Fruit fly (Drosophila melanogaster): ENCODE results near the gene Gas41.

Gas41 gene

dm6 chr2L:6968013-6968517 lies 18.1 kb upstream of the Gas41 start (continued):
- TF ChIP-seq Stat92E (GFP tag; optimal IDR thresholded peaks at IDR 0.05) (no peak), jing (GFP tag; optimal IDR thresholded peaks at IDR 0.05) (no peak), CG7357 (GFP tag; IDR thresholded peaks at IDR 0.05) (no peak), CG17612 (GFP tag; IDR thresholded peaks at IDR 0.05) (no peak), CG12744 (GFP tag; optimal IDR thresholded peaks at IDR 0.05) (no peak), tin (GFP tag; optimal IDR thresholded peaks at IDR 0.05) (peak; percentile 38), tgo (GFP tag; IDR thresholded peaks at IDR 0.05) (peak; percentile 31; the same call in 1 of the 3 replicates), gfzf (GFP tag; optimal IDR thresholded peaks at IDR 0.05) (peak; percentile 1), trem (tag; optimal IDR thresholded peaks at IDR 0.05) (peak; percentile 29), HLH54F (GFP tag; optimal IDR thresholded peaks at IDR 0.05) (peak; percentile 32), CG17186 (GFP tag; optimal IDR thresholded peaks at IDR 0.05) (no peak), Blimp-1 (GFP tag; optimal IDR thresholded peaks at IDR 0.05) (no peak), CG12104 (GFP tag; optimal IDR thresholded peaks at IDR 0.05) (no peak), danr (GFP tag; IDR thresholded peaks at IDR 0.05) (no peak), CG17802 (tag; optimal IDR thresholded peaks at IDR 0.05) (no peak), CG1024 (GFP tag; IDR thresholded peaks at IDR 0.05) (no peak), z (GFP tag; IDR thresholded peaks at IDR 0.05) (0 out of 3 replicates have a peak, but pooled peaks have one; percentile 6), H15 (GFP tag; IDR thresholded peaks at IDR 0.05) (no peak), schlank (tag; optimal IDR thresholded peaks at IDR 0.05) (no peak), CG5245 (GFP tag; optimal IDR thresholded peaks at IDR 0.05) (peak; percentile 26), dati (GFP tag; IDR thresholded peaks at IDR 0.05) (no peak), CG11560 (tag; IDR thresholded peaks at IDR 0.05) (no peak), CG7928 (GFP tag; optimal IDR thresholded peaks at IDR 0.05) (peak; percentile 86), CG7745 (tag; optimal IDR thresholded peaks at IDR 0.05) (no peak), onecut (GFP tag; IDR thresholded peaks at IDR 0.05) (peak; percentile 55), Sox100B (GFP tag; optimal IDR thresholded peaks at IDR 0.05) (no peak), CG3995 (GFP tag; optimal IDR thresholded peaks at IDR 0.05) (no peak), CG9817 (tag; optimal IDR thresholded peaks at IDR 0.05) (no peak), CG17328 (GFP tag; IDR thresholded peaks at IDR 0.05) (peak; percentile 51), zfh1 (GFP tag; IDR thresholded peaks at IDR 0.05) (peak; percentile 51; the same call in 1 of the 3 replicates), CG8944 (GFP tag; optimal IDR thresholded peaks at IDR 0.05) (peak; percentile 42), Dfd (GFP tag; optimal IDR thresholded peaks at IDR 0.05) (no peak), CG6854 (GFP tag; optimal IDR thresholded peaks at IDR 0.05) (peak; percentile 60), CG12299 (tag; optimal IDR thresholded peaks at IDR 0.05) (peak; percentile 33), scrt (GFP tag; optimal IDR thresholded peaks at IDR 0.05) (no peak), CG32767 (GFP tag; IDR thresholded peaks at IDR 0.05) (0 out of 2 replicates have a peak, but pooled peaks have one; percentile 33), CG8478 (optimal IDR thresholded peaks at IDR 0.05) (no peak), CG18011 (GFP tag; optimal IDR thresholded peaks at IDR 0.05) (peak; percentile 28), zen (tag; optimal IDR thresholded peaks at IDR 0.05) (no peak), jigr1 (GFP tag; IDR thresholded peaks at IDR 0.05) (no peak), trh (GFP tag; optimal IDR thresholded peaks at IDR 0.05) (no peak), disco-r (GFP tag; optimal IDR thresholded peaks at IDR 0.05) (no peak), nau (GFP tag; optimal IDR thresholded peaks at IDR 0.05) (no peak), chm (GFP tag; IDR thresholded peaks at IDR 0.05) (0 out of 2 replicates have a peak, but pooled peaks have one; percentile 18), CG7556 (GFP tag; optimal IDR thresholded peaks at IDR 0.05) (peak; percentile 8), cad (GFP tag; optimal IDR thresholded peaks at IDR 0.05) (no peak), knrl (GFP tag; IDR thresholded peaks at IDR 0.05; ENCODE audit: partially characterized antibody) (no peak; the same call in 1 of the 3 replicates), dysf (GFP tag; IDR thresholded peaks at IDR 0.05) (peak; percentile 48; the same call in 1 of the 3 replicates), ind (GFP tag; optimal IDR thresholded peaks at IDR 0.05) (peak; percentile 9), gt (GFP tag; IDR thresholded peaks at IDR 0.05) (no peak), CG1233 (GFP tag; optimal IDR thresholded peaks at IDR 0.05) (peak; percentile 8)

All from whole organism, embryonic.